Worm (Caenorhabditis elegans) whole organism, early embryonic: Measurements from ENCODE around the gene T27A10.5.

ENCODE experiments used
- B0310.2 ChIP-seq: sonication (generic microtip); optimal IDR thresholded peaks from 2 replicates; lab custom pipeline; 2016; ENCODE audit warnings: mild to moderate bottlenecking, missing genetic modification characterization, missing compliant biosample characterization
- ama-1 ChIP-seq: fragments of 150-350 bp; optimal IDR thresholded peaks from 2 replicates; lab custom pipeline; 2014
- ceh-36 ChIP-seq: sonication (generic microtip); optimal IDR thresholded peaks from 2 replicates; lab custom pipeline; 2016; ENCODE audit warnings: missing genetic modification characterization, inconsistent platforms, missing compliant biosample characterization
- flt-1 ChIP-seq: fragments of 200-800 bp; sonication (Bioruptor generic); IDR thresholded peaks from 2 replicates; pipeline ENCODE4 v1.3.6; 2022; ENCODE audit warnings: missing genetic modification characterization, missing compliant biosample characterization
- hmg-4 ChIP-seq: fragments of 200-800 bp; sonication (Bioruptor generic); optimal IDR thresholded peaks from 2 replicates; lab custom pipeline; 2018; ENCODE audit warnings: mild to moderate bottlenecking, missing genetic modification characterization, missing compliant biosample characterization
- hnd-1 ChIP-seq: sonication (generic microtip); optimal IDR thresholded peaks from 2 replicates; lab custom pipeline; 2016; ENCODE audit warnings: missing genetic modification characterization, missing compliant biosample characterization

- TF ChIP-seq hnd-1 (tag; lab: Kevin White, UChicago): no peak
- TF ChIP-seq ama-1 (lab: Kevin White, UChicago): no peak
- TF ChIP-seq hmg-4 (GFP tag; lab: Kevin White, UChicago): no peak
- no peak for TF ChIP-seq ceh-36 (tag; lab: Kevin White, UChicago)
- no peak for TF ChIP-seq flt-1
- TF ChIP-seq B0310.2 (tag; lab: Kevin White, UChicago): no peak
Measured at ce11 chrX:3573482-3573881, at the start of gene T27A10.5.
